Fruit fly (Drosophila melanogaster): Measurements from ENCODE around the gene Six4.

dm6 chr3L:20792693-20793092, at the start of gene Six4:
- TF ChIP-seq ttk (optimal IDR thresholded peaks at IDR 0.05) (no peak), psq (optimal IDR thresholded peaks at IDR 0.05) (no peak), h (optimal IDR thresholded peaks at IDR 0.05) (no peak)

Data from Kc167 (cell line).